Fruit fly (Drosophila melanogaster): Measurements from ENCODE around the gene CG7083.

DNA sequence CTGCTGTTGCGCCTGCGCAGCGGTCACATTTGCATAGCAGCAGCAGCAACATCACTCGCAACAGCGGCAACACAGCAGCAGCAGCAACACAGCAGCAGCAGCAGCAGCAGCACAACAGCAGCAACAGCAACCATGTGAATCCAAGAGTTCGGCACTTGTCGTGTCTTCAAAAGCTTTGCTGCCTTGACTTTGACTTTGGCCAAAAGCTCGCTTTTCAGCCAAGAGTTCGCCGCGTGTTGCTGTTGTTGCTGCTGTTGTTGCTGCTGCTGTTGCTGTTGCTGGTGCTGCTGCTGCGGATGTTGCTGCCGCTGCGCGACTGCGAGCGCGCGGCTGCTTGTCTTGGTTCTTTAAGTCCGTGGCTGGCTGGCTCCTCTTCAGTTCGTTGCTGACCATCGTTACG is 31.4 kb downstream of the CG7083 start, which contains the start of gene ImpE1:
- TF ChIP-seq Mio (GFP tag; optimal IDR thresholded peaks at IDR 0.05) (no peak), br (GFP tag; optimal IDR thresholded peaks at IDR 0.05) (no peak), sv (GFP tag; optimal IDR thresholded peaks at IDR 0.05) (no peak), Hr78 (GFP tag; optimal IDR thresholded peaks at IDR 0.05) (no peak), CG9705 (GFP tag; optimal IDR thresholded peaks at IDR 0.05) (no peak), Sp1 (GFP tag; optimal IDR thresholded peaks at IDR 0.05) (no peak), tai (GFP tag; optimal IDR thresholded peaks at IDR 0.05) (no peak), lola (GFP tag; optimal IDR thresholded peaks at IDR 0.05) (no peak)
